Worm (Caenorhabditis elegans) whole organism, L2 larva: Measurements from ENCODE around the gene dyf-19.

Experiments used
- F13H6.1 ChIP-seq: sonication (generic microtip); optimal IDR thresholded peaks from 2 replicates; lab custom pipeline; 2016; ENCODE audit warnings: missing genetic modification characterization, missing compliant biosample characterization
- R02D3.7 ChIP-seq: fragments of 150-350 bp; optimal IDR thresholded peaks from 2 replicates; lab custom pipeline; 2014; ENCODE audit warnings: missing biosample characterization, missing genetic modification characterization
- Y55F3AM.14 ChIP-seq: fragments of 200-800 bp; sonication (Bioruptor generic); optimal IDR thresholded peaks from 2 replicates; lab custom pipeline; 2018; ENCODE audit warnings: mild to moderate bottlenecking, missing genetic modification characterization, missing compliant biosample characterization
- aly-2 ChIP-seq: fragments of 150-350 bp; optimal IDR thresholded peaks from 2 replicates; lab custom pipeline; 2014; ENCODE audit warnings: missing biosample characterization, missing genetic modification characterization
- ama-1 ChIP-seq: fragments of 150-350 bp; optimal IDR thresholded peaks from 2 replicates; lab custom pipeline; 2018; ENCODE audit warnings: inconsistent platforms
- blmp-1 ChIP-seq: sonication (generic microtip); optimal IDR thresholded peaks from 2 replicates; lab custom pipeline; 2017; ENCODE audit warnings: missing genetic modification characterization, mild to moderate bottlenecking, missing compliant biosample characterization, antibody characterized with exemption, moderate library complexity; ENCODE audit not compliant: insufficient read depth
- ceh-16 ChIP-seq: fragments of 150-350 bp; optimal IDR thresholded peaks from 2 replicates; lab custom pipeline; 2014; ENCODE audit warnings: missing biosample characterization, missing genetic modification characterization
- ceh-82 ChIP-seq: fragments of 150-350 bp; optimal IDR thresholded peaks from 2 replicates; lab custom pipeline; 2014; ENCODE audit warnings: missing biosample characterization, missing genetic modification characterization
- crh-2 ChIP-seq: sonication (generic microtip); optimal IDR thresholded peaks from 2 replicates; lab custom pipeline; 2017; ENCODE audit warnings: missing biosample characterization, missing genetic modification characterization
- dmd-4 ChIP-seq: sonication (generic microtip); optimal IDR thresholded peaks from 2 replicates; lab custom pipeline; 2017; ENCODE audit warnings: missing biosample characterization, missing genetic modification characterization
- elt-3 ChIP-seq: sonication (generic microtip); optimal IDR thresholded peaks from 2 replicates; lab custom pipeline; 2017; ENCODE audit warnings: missing biosample characterization, missing genetic modification characterization
- fos-1 ChIP-seq: fragments of 150-350 bp; optimal IDR thresholded peaks from 2 replicates; lab custom pipeline; 2014; ENCODE audit warnings: missing biosample characterization, missing genetic modification characterization
- lin-11 ChIP-seq: fragments of 150-350 bp; sonication (generic microtip); optimal IDR thresholded peaks from 2 replicates; lab custom pipeline; 2014; ENCODE audit warnings: missing biosample characterization, missing genetic modification characterization, inconsistent platforms, mixed read lengths
- lin-13 ChIP-seq: fragments of 150-350 bp; optimal IDR thresholded peaks from 2 replicates; lab custom pipeline; 2014; ENCODE audit warnings: missing biosample characterization, missing genetic modification reagents, missing genetic modification characterization
- lin-39 ChIP-seq: fragments of 150-350 bp; optimal IDR thresholded peaks from 2 replicates; lab custom pipeline; 2014; ENCODE audit warnings: missing biosample characterization, missing genetic modification reagents, missing genetic modification characterization
- lsy-2 ChIP-seq, 2 experiments: fragments of 150-350 bp in 1 of 2; sonication (generic microtip) in 1 of 2; optimal IDR thresholded peaks; 2 replicates each; lab custom pipeline; 2014 to 2017; ENCODE audit warnings: missing biosample characterization in 2 of 2, missing genetic modification characterization in 2 of 2
- mab-5 ChIP-seq: fragments of 150-350 bp; optimal IDR thresholded peaks from 2 replicates; lab custom pipeline; 2014; ENCODE audit warnings: missing biosample characterization, missing genetic modification characterization
- mbf-1 ChIP-seq: sonication (generic microtip); optimal IDR thresholded peaks from 2 replicates; lab custom pipeline; 2017; ENCODE audit warnings: missing biosample characterization, missing genetic modification characterization
- nhr-11 ChIP-seq: fragments of 150-350 bp; optimal IDR thresholded peaks from 2 replicates; lab custom pipeline; 2014; ENCODE audit warnings: missing biosample characterization, missing genetic modification characterization
- nhr-12 ChIP-seq: fragments of 150-350 bp; optimal IDR thresholded peaks from 2 replicates; lab custom pipeline; 2014; ENCODE audit warnings: missing biosample characterization, missing genetic modification characterization
- nhr-23 ChIP-seq: fragments of 150-350 bp; optimal IDR thresholded peaks from 2 replicates; lab custom pipeline; 2014; ENCODE audit warnings: missing biosample characterization, missing genetic modification reagents, missing genetic modification characterization
- nhr-25 ChIP-seq: fragments of 150-350 bp; sonication (generic microtip); optimal IDR thresholded peaks from 3 replicates; lab custom pipeline; 2014; ENCODE audit warnings: missing biosample characterization, missing genetic modification characterization
- nhr-6 ChIP-seq: fragments of 150-350 bp; optimal IDR thresholded peaks from 2 replicates; lab custom pipeline; 2014; ENCODE audit warnings: missing biosample characterization, missing genetic modification characterization
- nhr-77 ChIP-seq: fragments of 150-350 bp; optimal IDR thresholded peaks from 2 replicates; lab custom pipeline; 2014; ENCODE audit warnings: missing biosample characterization, missing genetic modification characterization
- peb-1 ChIP-seq: fragments of 150-350 bp; optimal IDR thresholded peaks from 2 replicates; lab custom pipeline; 2014; ENCODE audit warnings: missing biosample characterization, missing genetic modification characterization
- sem-4 ChIP-seq: fragments of 150-350 bp; optimal IDR thresholded peaks from 2 replicates; lab custom pipeline; 2014; ENCODE audit warnings: missing biosample characterization, missing genetic modification reagents, missing genetic modification characterization
- skn-1 ChIP-seq: sonication (generic microtip); optimal IDR thresholded peaks from 2 replicates; lab custom pipeline; 2017; ENCODE audit warnings: missing biosample characterization, missing genetic modification characterization
- sma-3 ChIP-seq: sonication (generic microtip); optimal IDR thresholded peaks from 2 replicates; lab custom pipeline; 2016; ENCODE audit warnings: missing genetic modification reagents, missing genetic modification characterization, missing compliant biosample characterization
- sma-9 ChIP-seq, 2 experiments: fragments of 150-350 bp in 1 of 2; sonication (generic microtip) in 1 of 2; optimal IDR thresholded peaks; 2 replicates each; lab custom pipeline; 2014 to 2016; ENCODE audit warnings: missing genetic modification characterization in 2 of 2, mild to moderate bottlenecking in 1 of 2, missing biosample characterization in 1 of 2, missing compliant biosample characterization in 1 of 2, missing genetic modification reagents in 1 of 2, moderate library complexity in 1 of 2
- snpc-4 ChIP-seq: fragments of 150-350 bp; optimal IDR thresholded peaks from 2 replicates; lab custom pipeline; 2014; ENCODE audit warnings: missing biosample characterization, missing genetic modification characterization
- unc-39 ChIP-seq: fragments of 150-350 bp; optimal IDR thresholded peaks from 2 replicates; lab custom pipeline; 2014; ENCODE audit warnings: missing biosample characterization, missing genetic modification characterization
- unc-55 ChIP-seq: fragments of 150-350 bp; sonication (generic microtip); optimal IDR thresholded peaks from 3 replicates; lab custom pipeline; 2014; ENCODE audit warnings: missing biosample characterization, missing genetic modification reagents, missing genetic modification characterization
- ztf-11 ChIP-seq: sonication (generic microtip); optimal IDR thresholded peaks from 2 replicates; lab custom pipeline; 2017; ENCODE audit warnings: missing biosample characterization, missing genetic modification characterization
- ztf-4 ChIP-seq: fragments of 150-350 bp; optimal IDR thresholded peaks from 2 replicates; lab custom pipeline; 2014; ENCODE audit warnings: missing biosample characterization, missing genetic modification characterization

The dyf-19 gene

DNA sequence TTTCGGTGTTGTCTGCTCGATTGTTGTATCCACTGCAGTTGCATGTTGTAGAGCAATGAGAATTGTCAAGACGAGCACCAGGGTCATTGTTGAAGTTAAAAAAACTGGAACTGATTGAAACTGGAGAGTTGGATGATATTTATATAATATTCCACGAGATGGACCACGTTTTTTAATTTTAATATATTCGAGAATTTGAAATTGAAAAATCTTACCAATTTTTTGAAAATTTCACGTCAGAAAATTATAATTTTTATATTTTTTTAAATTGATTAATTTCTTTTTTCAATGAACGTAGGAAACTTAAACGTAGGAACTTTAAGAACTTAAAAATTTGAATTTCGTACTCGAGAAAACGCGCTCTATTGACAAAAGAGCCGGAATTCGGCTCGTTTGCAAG is 7.7 kb downstream of the dyf-19 start, which contains the start of gene Y43F8C.5:
Gene Y43F8C.5, minus strand, starts transcription at position 101 of the 400 bp plus-strand sequence.
- TF ChIP-seq nhr-6 (no peak), nhr-77 (no peak), mbf-1 (tag; lab: Kevin White, UChicago) (no peak), fos-1 (tag; lab: Kevin White, UChicago) (no peak), sma-9 (GFP tag; optimal IDR thresholded peaks at IDR 0.05; lab: Kevin White, UChicago) (no peak), sma-9 (tag; optimal IDR thresholded peaks at IDR 0.05; lab: Kevin White, UChicago) (no peak), unc-39 (tag; lab: Kevin White, UChicago) (no peak), F13H6.1 (tag; lab: Kevin White, UChicago) (no peak), blmp-1 (tag; lab: Kevin White, UChicago) (no peak), ceh-82 (tag; lab: Kevin White, UChicago) (no peak), ama-1 (lab: Kevin White, UChicago) (no peak), unc-55 (GFP tag; lab: Kevin White, UChicago) (no peak), aly-2 (tag; lab: Kevin White, UChicago) (no peak), nhr-11 (tag; lab: Kevin White, UChicago) (no peak), lsy-2 (tag; optimal IDR thresholded peaks at IDR 0.05; lab: Kevin White, UChicago) (no peak), lin-13 (GFP tag; lab: Kevin White, UChicago) (no peak), ceh-16 (tag; lab: Kevin White, UChicago) (no peak), dmd-4 (tag; lab: Kevin White, UChicago) (no peak), peb-1 (tag; lab: Kevin White, UChicago) (no peak), nhr-12 (no peak), nhr-25 (tag; lab: Kevin White, UChicago) (no peak)

DNA sequence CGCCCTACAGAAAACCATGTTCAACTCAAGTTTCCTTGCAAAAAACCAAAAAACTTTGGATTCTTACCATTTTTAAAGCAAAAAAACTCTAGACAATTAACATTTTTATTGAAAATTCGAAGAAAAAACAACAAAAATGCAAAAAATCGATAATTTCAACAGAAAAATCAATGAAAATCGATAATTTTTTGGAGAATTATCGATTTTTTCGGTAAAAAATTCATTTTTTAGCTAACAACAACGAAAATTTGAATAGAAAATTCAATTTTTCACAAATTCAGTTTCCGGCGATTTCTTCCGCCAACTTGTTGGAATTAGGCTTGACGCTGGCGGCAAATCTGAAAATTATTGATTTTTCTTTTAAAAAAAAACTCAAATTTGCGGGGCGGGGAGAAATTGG is 8.1 kb downstream of the dyf-19 start:
- TF ChIP-seq Y55F3AM.14 (GFP tag; lab: Kevin White, UChicago): no peak
- no peak for TF ChIP-seq skn-1 (tag; lab: Kevin White, UChicago)
- TF ChIP-seq snpc-4 (tag; lab: Kevin White, UChicago): no peak
- TF ChIP-seq F13H6.1 (tag; lab: Kevin White, UChicago): no peak
- no peak for TF ChIP-seq ceh-16 (tag; lab: Kevin White, UChicago)
- TF ChIP-seq elt-3 (tag; lab: Kevin White, UChicago): no peak
- TF ChIP-seq sem-4 (tag; lab: Kevin White, UChicago): no peak
- TF ChIP-seq crh-2 (tag; lab: Kevin White, UChicago): no peak
- no peak for TF ChIP-seq lin-39 (tag; lab: Kevin White, UChicago)
- no peak for TF ChIP-seq nhr-77

DNA sequence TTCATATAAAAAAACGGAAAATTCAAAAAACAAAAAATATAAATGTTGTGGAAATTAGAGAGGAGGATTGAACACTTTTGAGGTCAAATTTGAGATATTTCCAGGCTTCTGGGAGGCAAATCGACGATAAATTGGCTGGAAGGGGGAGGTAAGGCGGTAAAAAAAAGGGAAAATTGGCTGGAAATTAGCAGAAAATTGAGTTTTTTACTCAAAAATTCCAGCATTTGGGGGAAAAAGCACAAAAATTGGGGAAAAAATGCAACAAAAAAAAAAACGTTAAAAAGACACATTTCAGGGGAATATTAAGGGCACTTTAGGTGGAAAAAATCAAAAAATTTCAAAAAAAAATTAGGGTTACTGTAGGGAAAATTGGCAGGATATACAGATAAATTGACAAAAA is 9.3 kb downstream of the dyf-19 start:
- no peak for TF ChIP-seq dmd-4 (tag; lab: Kevin White, UChicago)
- no peak for TF ChIP-seq lin-39 (tag; lab: Kevin White, UChicago)
- no peak for TF ChIP-seq aly-2 (tag; lab: Kevin White, UChicago)
- no peak for TF ChIP-seq unc-55 (GFP tag; lab: Kevin White, UChicago)
- no peak for TF ChIP-seq nhr-11 (tag; lab: Kevin White, UChicago)
- no peak for TF ChIP-seq mab-5 (tag; lab: Kevin White, UChicago)
- no peak for TF ChIP-seq nhr-23
- TF ChIP-seq peb-1 (tag; lab: Kevin White, UChicago): no peak
- no peak for TF ChIP-seq snpc-4 (tag; lab: Kevin White, UChicago)
- TF ChIP-seq elt-3 (tag; lab: Kevin White, UChicago): no peak
- no peak for TF ChIP-seq lsy-2 (tag; optimal IDR thresholded peaks at IDR 0.05; lab: Kevin White, UChicago)
- no peak for TF ChIP-seq crh-2 (tag; lab: Kevin White, UChicago)
- TF ChIP-seq nhr-12: no peak
- no peak for TF ChIP-seq nhr-6
- no peak for TF ChIP-seq ztf-11
- TF ChIP-seq unc-39 (tag; lab: Kevin White, UChicago): no peak
- no peak for TF ChIP-seq lin-11 (tag; lab: Kevin White, UChicago)
- TF ChIP-seq lin-13 (GFP tag; lab: Kevin White, UChicago): no peak
- no peak for TF ChIP-seq ztf-4 (tag; lab: Kevin White, UChicago)

DNA sequence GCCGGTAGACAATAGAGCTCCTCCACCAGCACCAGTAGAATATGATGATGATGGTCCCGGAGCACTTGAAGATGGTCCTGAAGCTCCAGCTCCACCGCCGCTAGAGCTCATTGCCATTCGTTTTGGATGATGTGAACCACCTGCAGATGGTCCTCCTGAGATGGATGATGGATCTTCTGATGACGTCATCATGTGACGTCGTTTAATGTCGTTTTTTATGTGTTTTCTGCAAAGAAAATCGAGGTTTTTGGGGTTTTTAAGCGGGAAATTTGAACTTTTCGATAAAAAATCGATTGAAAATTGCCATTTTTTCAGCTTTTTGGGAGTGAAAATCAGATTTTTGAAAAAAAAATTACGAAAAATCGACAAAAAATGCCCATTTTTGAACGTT is 11.3 kb downstream of the dyf-19 start:
- no peak for TF ChIP-seq crh-2 (tag; lab: Kevin White, UChicago)
- TF ChIP-seq fos-1 (tag; lab: Kevin White, UChicago): no peak
- TF ChIP-seq lsy-2 (tag; optimal IDR thresholded peaks at IDR 0.05; lab: Kevin White, UChicago): no peak
- no peak for TF ChIP-seq sma-3 (GFP tag; lab: Kevin White, UChicago)
- TF ChIP-seq Y55F3AM.14 (GFP tag; lab: Kevin White, UChicago): no peak
- TF ChIP-seq aly-2 (tag; lab: Kevin White, UChicago): no peak
- TF ChIP-seq R02D3.7: no peak
- TF ChIP-seq sma-9 (GFP tag; optimal IDR thresholded peaks at IDR 0.05; lab: Kevin White, UChicago): no peak
- no peak for TF ChIP-seq sma-9 (tag; optimal IDR thresholded peaks at IDR 0.05; lab: Kevin White, UChicago)
